Worm (Caenorhabditis elegans) whole organism, mixed stage, embryonic: ENCODE results near the gene lelo-3.

Experiments
- bed-3 ChIP-seq: fragments of 200-800 bp; sonication (Bioruptor generic); optimal IDR thresholded peaks from 3 replicates; lab custom pipeline; 2018; ENCODE audit warnings: mild to moderate bottlenecking, missing genetic modification characterization, moderate library complexity, missing compliant biosample characterization
- blmp-1 ChIP-seq: fragments of 150-350 bp; optimal IDR thresholded peaks from 2 replicates; lab custom pipeline; 2014; ENCODE audit warnings: missing biosample characterization, missing genetic modification characterization
- ceh-39 ChIP-seq: fragments of 150-350 bp; optimal IDR thresholded peaks from 2 replicates; lab custom pipeline; 2014; ENCODE audit warnings: missing biosample characterization, missing genetic modification characterization
- ceh-43 ChIP-seq: fragments of 200-800 bp; sonication (Bioruptor generic); optimal IDR thresholded peaks from 2 replicates; lab custom pipeline; 2018; ENCODE audit warnings: mild to moderate bottlenecking, missing genetic modification characterization, moderate library complexity, missing compliant biosample characterization
- ceh-83 ChIP-seq: fragments of 200-800 bp; sonication (Bioruptor generic); optimal IDR thresholded peaks from 2 replicates; lab custom pipeline; 2018; ENCODE audit warnings: mild to moderate bottlenecking, missing genetic modification characterization, missing compliant biosample characterization
- ces-1 ChIP-seq: fragments of 150-350 bp; optimal IDR thresholded peaks from 2 replicates; lab custom pipeline; 2014; ENCODE audit warnings: missing biosample characterization, missing genetic modification reagents, missing genetic modification characterization
- drap-1 ChIP-seq: fragments of 200-800 bp; sonication (Bioruptor generic); optimal IDR thresholded peaks from 3 replicates; lab custom pipeline; 2018; ENCODE audit warnings: mild to moderate bottlenecking, missing genetic modification characterization, missing compliant biosample characterization
- elt-1 ChIP-seq: sonication (generic microtip); optimal IDR thresholded peaks from 2 replicates; lab custom pipeline; 2017; ENCODE audit warnings: missing genetic modification characterization, mild to moderate bottlenecking, missing compliant biosample characterization, antibody characterized with exemption, moderate library complexity, borderline replicate concordance; ENCODE audit not compliant: insufficient read depth
- elt-3 ChIP-seq: fragments of 150-350 bp; optimal IDR thresholded peaks from 2 replicates; lab custom pipeline; 2014; ENCODE audit warnings: missing biosample characterization, missing genetic modification characterization
- flh-1 ChIP-seq: fragments of 200-800 bp; sonication (Bioruptor generic); optimal IDR thresholded peaks from 2 replicates; lab custom pipeline; 2018; ENCODE audit warnings: mild to moderate bottlenecking, missing genetic modification characterization, moderate library complexity, missing compliant biosample characterization
- lin-13 ChIP-seq: fragments of 150-350 bp; optimal IDR thresholded peaks from 2 replicates; lab custom pipeline; 2014; ENCODE audit warnings: missing biosample characterization, missing genetic modification characterization
- lin-32 ChIP-seq: fragments of 200-800 bp; sonication (Bioruptor generic); optimal IDR thresholded peaks from 2 replicates; lab custom pipeline; 2018; ENCODE audit warnings: mild to moderate bottlenecking, missing genetic modification characterization, missing compliant biosample characterization
- lsy-2 ChIP-seq: fragments of 150-350 bp; optimal IDR thresholded peaks from 2 replicates; lab custom pipeline; 2014; ENCODE audit warnings: missing biosample characterization, missing genetic modification characterization
- mep-1 ChIP-seq: fragments of 150-350 bp; optimal IDR thresholded peaks from 2 replicates; lab custom pipeline; 2017; ENCODE audit warnings: missing biosample characterization, missing genetic modification reagents, missing genetic modification characterization, inconsistent platforms
- mls-2 ChIP-seq: sonication (generic microtip); optimal IDR thresholded peaks from 2 replicates; lab custom pipeline; 2016; ENCODE audit warnings: mild to moderate bottlenecking, missing genetic modification characterization, moderate library complexity, missing compliant biosample characterization
- nhr-12 ChIP-seq: fragments of 150-350 bp; optimal IDR thresholded peaks from 2 replicates; lab custom pipeline; 2014; ENCODE audit warnings: missing biosample characterization, missing genetic modification characterization
- nhr-2 ChIP-seq: fragments of 150-350 bp; optimal IDR thresholded peaks from 2 replicates; lab custom pipeline; 2014; ENCODE audit warnings: missing biosample characterization, missing genetic modification characterization
- nhr-237 ChIP-seq: fragments of 150-350 bp; optimal IDR thresholded peaks from 2 replicates; lab custom pipeline; 2014; ENCODE audit warnings: missing biosample characterization, missing genetic modification characterization
- nhr-76 ChIP-seq: sonication (generic microtip); optimal IDR thresholded peaks from 2 replicates; lab custom pipeline; 2017; ENCODE audit warnings: missing biosample characterization, missing genetic modification characterization
- sem-2 ChIP-seq: fragments of 200-800 bp; sonication (Bioruptor generic); optimal IDR thresholded peaks from 2 replicates; lab custom pipeline; 2018; ENCODE audit warnings: mild to moderate bottlenecking, missing genetic modification characterization, missing compliant biosample characterization
- snpc-4 ChIP-seq: fragments of 150-350 bp; optimal IDR thresholded peaks from 2 replicates; lab custom pipeline; 2014; ENCODE audit warnings: missing biosample characterization, missing genetic modification characterization
- sptf-1 ChIP-seq: sonication (generic microtip); optimal IDR thresholded peaks from 2 replicates; lab custom pipeline; 2017; ENCODE audit warnings: mild to moderate bottlenecking, missing genetic modification characterization, moderate library complexity, missing compliant biosample characterization
- unc-120 ChIP-seq: sonication (generic microtip); optimal IDR thresholded peaks from 2 replicates; lab custom pipeline; 2017; ENCODE audit warnings: missing genetic modification characterization, missing compliant biosample characterization; ENCODE audit not compliant: poor library complexity, severe bottlenecking
- unc-62 ChIP-seq: fragments of 150-350 bp; optimal IDR thresholded peaks from 2 replicates; lab custom pipeline; 2014; ENCODE audit warnings: missing biosample characterization, missing genetic modification reagents, missing genetic modification characterization
- zip-8 ChIP-seq: fragments of 150-350 bp; optimal IDR thresholded peaks from 2 replicates; lab custom pipeline; 2014; ENCODE audit warnings: missing biosample characterization, missing genetic modification characterization
- ztf-11 ChIP-seq: fragments of 150-350 bp; optimal IDR thresholded peaks from 2 replicates; lab custom pipeline; 2014; ENCODE audit warnings: missing biosample characterization, missing genetic modification characterization

lelo-3 gene

ce11 chrX:5983267-5983666 is 39.1 kb downstream of the lelo-3 start:
- TF ChIP-seq snpc-4 (tag; lab: Kevin White, UChicago) (no peak), ztf-11 (tag; lab: Kevin White, UChicago) (no peak), lin-13 (tag; lab: Kevin White, UChicago) (no peak), ces-1 (GFP tag; lab: Kevin White, UChicago) (peak; percentile 90), elt-3 (tag; lab: Kevin White, UChicago) (no peak)

- no peak for TF ChIP-seq flh-1
- TF ChIP-seq mls-2: no peak
- TF ChIP-seq zip-8 (tag; lab: Kevin White, UChicago): no peak
- no peak for TF ChIP-seq sem-2 (GFP tag; lab: Kevin White, UChicago)
- TF ChIP-seq ceh-43 (GFP tag; lab: Kevin White, UChicago): no peak
- no peak for TF ChIP-seq lsy-2 (tag; lab: Kevin White, UChicago)
- no peak for TF ChIP-seq nhr-2 (tag; lab: Kevin White, UChicago)
- TF ChIP-seq elt-1 (tag; lab: Kevin White, UChicago): no peak
These were observed 39.6 kb downstream of the lelo-3 start for ce11 chrX:5982799-5983198.

ce11 chrX:5981698-5982097 is 40.7 kb downstream of the lelo-3 start:
- TF ChIP-seq unc-62 (GFP tag; lab: Kevin White, UChicago) (no peak), sptf-1 (no peak), flh-1 (no peak), lin-13 (tag; lab: Kevin White, UChicago) (no peak), ces-1 (GFP tag; lab: Kevin White, UChicago) (peak; percentile 37), mep-1 (tag; lab: Kevin White, UChicago) (peak; percentile 40), zip-8 (tag; lab: Kevin White, UChicago) (no peak), nhr-76 (tag; lab: Kevin White, UChicago) (no peak), ceh-83 (no peak), nhr-12 (tag; lab: Kevin White, UChicago) (no peak), ceh-43 (GFP tag; lab: Kevin White, UChicago) (no peak), mls-2 (no peak), elt-3 (tag; lab: Kevin White, UChicago) (no peak)
- TF ChIP-seq, all 35 proteins: peak for 2

ce11 chrX:5977754-5978153 is 44.6 kb downstream of the lelo-3 start, which contains the start of gene kin-2:
Gene kin-2 (minus strand): TSS chrX:5977854.
- TF ChIP-seq unc-62 (GFP tag; lab: Kevin White, UChicago): no peak
- no peak for TF ChIP-seq nhr-2 (tag; lab: Kevin White, UChicago)

ce11 chrX:5976206-5976960 is 46.0 kb downstream of the lelo-3 start:
- TF ChIP-seq unc-120 (tag; lab: Kevin White, UChicago): peak; percentile 83
- TF ChIP-seq nhr-237 (tag; lab: Kevin White, UChicago): no peak
- peak; percentile 67 for TF ChIP-seq ces-1 (GFP tag; lab: Kevin White, UChicago)
- peak; percentile 5 for TF ChIP-seq unc-62 (GFP tag; lab: Kevin White, UChicago)

ce11 chrX:5975726-5976125 is 46.6 kb downstream of the lelo-3 start:
- TF ChIP-seq ceh-39 (no peak), lin-13 (tag; lab: Kevin White, UChicago) (no peak), zip-8 (tag; lab: Kevin White, UChicago) (no peak), ztf-11 (tag; lab: Kevin White, UChicago) (no peak), mep-1 (tag; lab: Kevin White, UChicago) (no peak), drap-1 (GFP tag; lab: Kevin White, UChicago) (no peak), sptf-1 (no peak), nhr-237 (tag; lab: Kevin White, UChicago) (no peak), bed-3 (GFP tag; lab: Kevin White, UChicago) (no peak), sem-2 (GFP tag; lab: Kevin White, UChicago) (no peak), lin-32 (GFP tag; lab: Kevin White, UChicago) (no peak)

ce11 chrX:5975228-5975627 is 47.1 kb downstream of the lelo-3 start:
- TF ChIP-seq blmp-1 (tag; lab: Kevin White, UChicago) (no peak), ces-1 (GFP tag; lab: Kevin White, UChicago) (peak; percentile 93), ceh-83 (no peak)
